Fruit fly (Drosophila melanogaster): ENCODE results near the gene CG7968.
A peak's percentile ranks its signal among the peaks of the same experiment; 100 is the strongest.

CG7968 gene

DNA sequence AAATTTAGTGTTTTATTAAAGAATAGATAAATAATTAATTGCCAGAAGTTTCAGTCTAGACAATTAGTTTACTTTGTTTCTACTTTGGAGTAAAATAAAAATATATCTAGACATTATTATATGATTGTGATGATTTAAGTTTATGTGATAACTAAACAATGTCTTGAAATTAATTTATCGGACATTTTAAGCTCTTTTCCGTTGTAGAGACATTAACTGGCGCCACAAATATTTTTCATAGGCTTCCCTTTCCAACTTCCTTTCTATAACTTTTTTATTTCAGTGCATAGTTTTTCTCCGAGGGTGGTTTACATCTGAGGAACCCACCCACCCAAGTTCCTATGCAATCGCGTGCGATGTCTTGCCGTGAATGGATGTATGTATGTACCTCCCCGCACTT is 27.5 kb downstream of the CG7968 start (continued):
- TF ChIP-seq CG4820 (GFP tag; optimal IDR thresholded peaks at IDR 0.05) (peak; percentile 26), Tbp (GFP tag; optimal IDR thresholded peaks at IDR 0.05) (no peak), Ptx1 (GFP tag; IDR thresholded peaks at IDR 0.05) (0 out of 2 replicates have a peak, but pooled peaks have one; percentile 11), CG12104 (GFP tag; optimal IDR thresholded peaks at IDR 0.05) (no peak), CG1603 (tag; optimal IDR thresholded peaks at IDR 0.05) (no peak), dmrt99B (tag; optimal IDR thresholded peaks at IDR 0.05) (peak; percentile 63), Asciz (GFP tag; optimal IDR thresholded peaks at IDR 0.05) (peak; percentile 41), lola (GFP tag; optimal IDR thresholded peaks at IDR 0.05) (peak in 1 of 3 experiments; percentile 75), tna (GFP tag; IDR thresholded peaks at IDR 0.05; ENCODE audit: partially characterized antibody) (no peak), Nf-YB (GFP tag; optimal IDR thresholded peaks at IDR 0.05) (peak; percentile 17), bowl (GFP tag; IDR thresholded peaks at IDR 0.05) (no peak), CG14860 (GFP tag; IDR thresholded peaks at IDR 0.05; ENCODE audit: partially characterized antibody) (no peak), Max (GFP tag; optimal IDR thresholded peaks at IDR 0.05) (no peak), Hmx (GFP tag; optimal IDR thresholded peaks at IDR 0.05) (no peak), mam (GFP tag; optimal IDR thresholded peaks at IDR 0.05) (no peak), ranshi (GFP tag; IDR thresholded peaks at IDR 0.05) (no peak), disco-r (GFP tag; optimal IDR thresholded peaks at IDR 0.05) (no peak), CG16779 (GFP tag; IDR thresholded peaks at IDR 0.05) (no peak), NK7.1 (GFP tag; optimal IDR thresholded peaks at IDR 0.05) (no peak), grau (tag; optimal IDR thresholded peaks at IDR 0.05) (peak; percentile 50), Bgb (GFP tag; IDR thresholded peaks at IDR 0.05; ENCODE audit: partially characterized antibody) (no peak), sna (GFP tag; IDR thresholded peaks at IDR 0.05; ENCODE audit: partially characterized antibody) (no peak), CG12299 (tag; optimal IDR thresholded peaks at IDR 0.05) (no peak), D (optimal IDR thresholded peaks at IDR 0.05) (no peak), D (GFP tag; optimal IDR thresholded peaks at IDR 0.05) (no peak), nmo (GFP tag; optimal IDR thresholded peaks at IDR 0.05) (peak; percentile 64), pzg (GFP tag; optimal IDR thresholded peaks at IDR 0.05) (no peak), cato (GFP tag; optimal IDR thresholded peaks at IDR 0.05; ENCODE audit: borderline replicate concordance) (no peak), CG12659 (GFP tag; optimal IDR thresholded peaks at IDR 0.05) (peak; percentile 16), CG31441 (GFP tag; IDR thresholded peaks at IDR 0.05) (peak; percentile 62), CG8924 (tag; optimal IDR thresholded peaks at IDR 0.05) (peak; percentile 47), ttk (GFP tag; IDR thresholded peaks at IDR 0.05) (no peak), CG11247 (GFP tag; IDR thresholded peaks at IDR 0.05) (no peak), CG1832 (GFP tag; optimal IDR thresholded peaks at IDR 0.05) (no peak), CG1602 (GFP tag; optimal IDR thresholded peaks at IDR 0.05) (peak; percentile 8), peb (GFP tag; IDR thresholded peaks at IDR 0.05) (no peak), pfk (GFP tag; optimal IDR thresholded peaks at IDR 0.05) (no peak), CG4854 (GFP tag; optimal IDR thresholded peaks at IDR 0.05) (no peak), trem (tag; optimal IDR thresholded peaks at IDR 0.05) (peak; percentile 39), CG30020 (tag; optimal IDR thresholded peaks at IDR 0.05) (no peak), kay (GFP tag; optimal IDR thresholded peaks at IDR 0.05) (peak; percentile 13), CG2129 (GFP tag; IDR thresholded peaks at IDR 0.05; ENCODE audit: partially characterized antibody) (no peak), Myb (GFP tag; optimal IDR thresholded peaks at IDR 0.05) (no peak), Ssrp (tag; optimal IDR thresholded peaks at IDR 0.05) (peak; percentile 57), D19A (tag; optimal IDR thresholded peaks at IDR 0.05) (peak; percentile 18), CG32532 (GFP tag; IDR thresholded peaks at IDR 0.05) (no peak), CG11696 (GFP tag; IDR thresholded peaks at IDR 0.05) (no peak), TFAM (GFP tag; optimal IDR thresholded peaks at IDR 0.05) (no peak), vfl (GFP tag; optimal IDR thresholded peaks at IDR 0.05) (no peak), phol (tag; optimal IDR thresholded peaks at IDR 0.05) (peak; percentile 65), nerfin-2 (GFP tag; IDR thresholded peaks at IDR 0.05; ENCODE audit: partially characterized antibody) (no peak)
